Fruit fly (Drosophila melanogaster): ENCODE results near the gene SdhD.

The SdhD gene

DNA sequence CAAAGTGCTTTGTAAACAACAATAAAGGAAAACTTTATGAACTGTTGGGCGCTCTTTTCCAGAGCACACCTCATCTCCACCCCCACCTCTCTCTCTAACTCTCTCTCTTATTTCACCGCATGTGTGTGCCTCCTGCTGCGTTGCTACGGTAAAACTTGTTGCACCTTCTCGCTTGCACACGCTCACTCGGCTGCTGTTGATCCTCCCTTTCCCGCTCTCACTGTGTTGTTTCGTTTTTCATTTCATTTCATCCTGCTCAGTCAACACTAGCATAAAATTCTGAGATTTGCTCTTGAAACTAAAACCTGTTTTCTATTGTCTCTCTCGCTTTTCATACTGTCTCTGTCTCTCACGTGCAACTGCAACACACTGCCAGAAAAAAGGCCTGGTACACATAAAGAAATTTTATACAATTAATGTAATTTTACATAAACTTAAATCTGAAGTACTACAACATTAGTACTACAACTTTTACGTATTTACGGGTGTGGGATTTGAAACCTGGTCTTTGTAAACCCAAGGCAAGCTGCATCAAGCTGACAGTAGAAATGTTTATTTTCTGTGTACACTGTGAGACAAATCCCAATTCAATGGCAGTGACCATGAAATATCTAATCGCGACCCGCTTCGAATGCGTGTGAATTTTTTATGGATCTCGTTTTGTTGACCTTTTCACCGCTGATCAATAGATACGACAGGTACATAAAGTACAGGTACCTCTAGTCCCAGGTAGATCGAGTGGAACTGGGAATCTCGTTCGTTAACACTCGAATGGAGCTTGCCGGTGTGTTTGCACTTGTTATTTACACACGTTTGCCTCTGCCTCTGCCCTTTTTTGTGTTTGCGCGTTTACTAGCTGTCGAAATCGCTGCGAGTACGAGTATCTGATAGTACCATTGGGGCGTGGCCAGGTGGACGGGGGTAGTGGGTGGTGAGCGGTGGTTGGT, 22.3 kb upstream of the SdhD start (continued):
- TF ChIP-seq CG9727 (GFP tag; optimal IDR thresholded peaks at IDR 0.05) = peak; percentile 93
- TF ChIP-seq CG6272 (GFP tag; IDR thresholded peaks at IDR 0.05) = peak; percentile 76
- TF ChIP-seq scrt (GFP tag; optimal IDR thresholded peaks at IDR 0.05) = peak; percentile 63
- TF ChIP-seq vfl (GFP tag; optimal IDR thresholded peaks at IDR 0.05) = peak; percentile 58

DNA sequence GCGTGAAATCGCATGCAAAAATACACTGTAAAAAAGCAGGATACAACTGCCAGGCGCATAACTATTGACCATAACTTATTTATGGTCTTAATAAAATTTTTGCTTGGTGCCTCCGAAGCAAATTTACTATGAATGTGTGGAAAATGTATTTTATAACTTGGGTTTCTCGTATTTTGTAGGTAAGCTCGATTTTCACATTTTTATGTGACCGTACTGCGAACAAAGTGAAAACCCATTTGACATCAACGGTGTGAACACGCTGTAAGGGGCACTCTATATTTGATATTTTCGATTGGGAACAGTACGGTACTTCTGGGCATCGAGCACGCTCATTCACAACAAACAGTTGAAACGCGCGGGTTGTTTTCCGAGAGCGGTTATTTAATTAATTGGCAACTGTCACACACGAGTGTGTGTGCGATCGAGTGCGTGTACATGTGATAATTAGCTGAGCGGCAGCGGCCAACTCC, 21.1 kb upstream of the SdhD start, which contains the start of the genes Nup98-96 and mbc:
TSS of gene Nup98-96 (minus strand) at position 156 of the 470 bp plus-strand sequence.
TSS of gene mbc (plus strand) at position 300 of the 470 bp plus-strand sequence.
- TF ChIP-seq CG16779 (GFP tag; IDR thresholded peaks at IDR 0.05) = no peak
- peak; percentile 62 for TF ChIP-seq vfl (GFP tag; optimal IDR thresholded peaks at IDR 0.05)
- TF ChIP-seq CTCF (GFP tag; optimal IDR thresholded peaks at IDR 0.05) = peak; percentile 47
- TF ChIP-seq Hsf (GFP tag; optimal IDR thresholded peaks at IDR 0.05) = peak; percentile 94
- TF ChIP-seq CG11695 (GFP tag; IDR thresholded peaks at IDR 0.05) = peak; percentile 75
- peak; percentile 88 for TF ChIP-seq CG13424 (tag; optimal IDR thresholded peaks at IDR 0.05)
- peak; percentile 80 for TF ChIP-seq stwl (tag; optimal IDR thresholded peaks at IDR 0.05)
- peak; percentile 97 for TF ChIP-seq Jarid2 (GFP tag; optimal IDR thresholded peaks at IDR 0.05)
- 0 out of 2 replicates have a peak, but pooled peaks have one; percentile 65 for TF ChIP-seq ato (GFP tag; IDR thresholded peaks at IDR 0.05; ENCODE audit: partially characterized antibody)
- no peak for TF ChIP-seq prd (optimal IDR thresholded peaks at IDR 0.05)
- peak; percentile 92 for TF ChIP-seq prd (GFP tag; IDR thresholded peaks at IDR 0.05)
- no peak; the same call in 2 of the 3 replicates for TF ChIP-seq CG16813 (GFP tag; IDR thresholded peaks at IDR 0.05; ENCODE audit: partially characterized antibody)
- TF ChIP-seq H2.0 (GFP tag; IDR thresholded peaks at IDR 0.05) = peak; percentile 85
- peak; percentile 90 for TF ChIP-seq slp2 (GFP tag; optimal IDR thresholded peaks at IDR 0.05)
- peak; percentile 63 for TF ChIP-seq CG7928 (GFP tag; optimal IDR thresholded peaks at IDR 0.05)
- TF ChIP-seq CG6654 (GFP tag; optimal IDR thresholded peaks at IDR 0.05) = peak; percentile 22
- peak; percentile 91 for TF ChIP-seq trem (tag; optimal IDR thresholded peaks at IDR 0.05)
- TF ChIP-seq CkIIα-i1 (GFP tag; IDR thresholded peaks at IDR 0.05) = 0 out of 2 replicates have a peak, but pooled peaks have one; percentile 34
- peak; percentile 44 for TF ChIP-seq kah (GFP tag; optimal IDR thresholded peaks at IDR 0.05)
- TF ChIP-seq dpn (GFP tag; optimal IDR thresholded peaks at IDR 0.05) = peak; percentile 90 to 95
- TF ChIP-seq CG15269 (tag; optimal IDR thresholded peaks at IDR 0.05) = peak; percentile 81
- no peak for TF ChIP-seq CG31365 (tag; optimal IDR thresholded peaks at IDR 0.05)
- peak; percentile 89 for TF ChIP-seq CG12942 (GFP tag; optimal IDR thresholded peaks at IDR 0.05)
- peak; percentile 76 for TF ChIP-seq pb (GFP tag; optimal IDR thresholded peaks at IDR 0.05)
- peak; percentile 71; the same call in 2 of the 3 replicates for TF ChIP-seq CG14050 (GFP tag; IDR thresholded peaks at IDR 0.05)
- peak; percentile 87 for TF ChIP-seq Optix (GFP tag; IDR thresholded peaks at IDR 0.05)
- TF ChIP-seq gt (GFP tag; IDR thresholded peaks at IDR 0.05) = peak; percentile 50
- TF ChIP-seq sr (GFP tag; IDR thresholded peaks at IDR 0.05) = no peak
- peak; percentile 93 for TF ChIP-seq nmo (GFP tag; optimal IDR thresholded peaks at IDR 0.05)
- peak; percentile 63 for TF ChIP-seq CG12104 (GFP tag; optimal IDR thresholded peaks at IDR 0.05)
- TF ChIP-seq Dp (GFP tag; optimal IDR thresholded peaks at IDR 0.05) = peak; percentile 49
- TF ChIP-seq CG9609 (GFP tag; optimal IDR thresholded peaks at IDR 0.05) = peak; percentile 93
- TF ChIP-seq gro (GFP tag; optimal IDR thresholded peaks at IDR 0.05) = peak; percentile 81
- peak; percentile 81 for TF ChIP-seq CG3163 (GFP tag; optimal IDR thresholded peaks at IDR 0.05)
- peak; percentile 75; the same call in 2 of the 3 replicates for TF ChIP-seq CG3726 (GFP tag; IDR thresholded peaks at IDR 0.05)
- TF ChIP-seq ewg (GFP tag; optimal IDR thresholded peaks at IDR 0.05) = peak; percentile 86
- TF ChIP-seq HLH3B (GFP tag; IDR thresholded peaks at IDR 0.05) = peak; percentile 83
- peak; percentile 90 for TF ChIP-seq CG12659 (GFP tag; optimal IDR thresholded peaks at IDR 0.05)
- TF ChIP-seq onecut (GFP tag; IDR thresholded peaks at IDR 0.05) = peak; percentile 66
- peak; percentile 82 for TF ChIP-seq croc (GFP tag; conservative IDR thresholded peaks at IDR 0.05)
- peak; percentile 60 for TF ChIP-seq CG8388 (GFP tag; optimal IDR thresholded peaks at IDR 0.05)
- TF ChIP-seq Oaz (GFP tag; IDR thresholded peaks at IDR 0.05) = peak; percentile 67; the same call in 1 of the 2 replicates
- peak; percentile 76 for TF ChIP-seq sd (tag; optimal IDR thresholded peaks at IDR 0.05)
- peak; percentile 60; the same call in 1 of the 2 replicates for TF ChIP-seq CG42726 (GFP tag; IDR thresholded peaks at IDR 0.05; ENCODE audit: partially characterized antibody)

All from whole organism, embryonic.